Worm (Caenorhabditis elegans) whole organism, early embryonic: ENCODE measurements around the gene Y54G2A.13.

Source experiments
- B0310.2 ChIP-seq: sonication (generic microtip); optimal IDR thresholded peaks from 2 replicates; lab custom pipeline; 2016; ENCODE audit warnings: mild to moderate bottlenecking, missing genetic modification characterization, missing compliant biosample characterization
- F13C5.2 ChIP-seq: sonication (generic microtip); optimal IDR thresholded peaks from 2 replicates; lab custom pipeline; 2017; ENCODE audit warnings: mild to moderate bottlenecking, missing genetic modification characterization, inconsistent platforms, missing compliant biosample characterization
- aly-1 ChIP-seq: sonication (generic microtip); optimal IDR thresholded peaks from 2 replicates; lab custom pipeline; 2016; ENCODE audit warnings: missing genetic modification characterization, missing compliant biosample characterization
- ama-1 ChIP-seq: fragments of 150-350 bp; optimal IDR thresholded peaks from 2 replicates; lab custom pipeline; 2014
- ceh-13 ChIP-seq: fragments of 200-800 bp; sonication (Bioruptor generic); optimal IDR thresholded peaks from 2 replicates; lab custom pipeline; 2018; ENCODE audit warnings: mild to moderate bottlenecking, missing genetic modification characterization, missing compliant biosample characterization
- ceh-36 ChIP-seq: sonication (generic microtip); optimal IDR thresholded peaks from 2 replicates; lab custom pipeline; 2016; ENCODE audit warnings: missing genetic modification characterization, inconsistent platforms, missing compliant biosample characterization
- ets-7 ChIP-seq: sonication (generic microtip); optimal IDR thresholded peaks from 2 replicates; lab custom pipeline; 2016; ENCODE audit warnings: missing genotype, missing genetic modification characterization, missing compliant biosample characterization
- flt-1 ChIP-seq: fragments of 200-800 bp; sonication (Bioruptor generic); IDR thresholded peaks from 2 replicates; pipeline ENCODE4 v1.3.6; 2022; ENCODE audit warnings: missing genetic modification characterization, missing compliant biosample characterization
- hmbx-1 ChIP-seq: sonication (generic microtip); optimal IDR thresholded peaks from 2 replicates; lab custom pipeline; 2016; ENCODE audit warnings: mild to moderate bottlenecking, missing genetic modification characterization, missing compliant biosample characterization
- hmg-4 ChIP-seq: fragments of 200-800 bp; sonication (Bioruptor generic); optimal IDR thresholded peaks from 2 replicates; lab custom pipeline; 2018; ENCODE audit warnings: mild to moderate bottlenecking, missing genetic modification characterization, missing compliant biosample characterization
- hnd-1 ChIP-seq: sonication (generic microtip); optimal IDR thresholded peaks from 2 replicates; lab custom pipeline; 2016; ENCODE audit warnings: missing genetic modification characterization, missing compliant biosample characterization
- pes-1 ChIP-seq: fragments of 200-800 bp; sonication (Bioruptor generic); IDR thresholded peaks from 2 replicates; pipeline ENCODE4 v1.3.6; 2022; ENCODE audit warnings: missing genetic modification reagents, missing genetic modification characterization, missing compliant biosample characterization
- scrt-1 ChIP-seq: fragments of 200-800 bp; sonication (Bioruptor generic); IDR thresholded peaks from 2 replicates; pipeline ENCODE4 v1.3.6; 2022; ENCODE audit warnings: missing genetic modification characterization, missing compliant biosample characterization
- sea-1 ChIP-seq: fragments of 200-800 bp; sonication (Bioruptor generic); conservative IDR thresholded peaks from 2 replicates; pipeline ENCODE4 v1.3.6; 2022; ENCODE audit warnings: missing genetic modification characterization, missing compliant biosample characterization
- tbx-11 ChIP-seq: fragments of 200-800 bp; sonication (Bioruptor generic); IDR thresholded peaks from 2 replicates; pipeline ENCODE4 v1.3.6; 2022; ENCODE audit warnings: missing genetic modification characterization, missing compliant biosample characterization
- tbx-37 ChIP-seq: fragments of 200-800 bp; sonication (Bioruptor generic); conservative IDR thresholded peaks from 2 replicates; pipeline ENCODE4 v1.3.6; 2022; ENCODE audit warnings: missing genetic modification reagents, missing genetic modification characterization, missing compliant biosample characterization
- tra-4 ChIP-seq: sonication (generic microtip); optimal IDR thresholded peaks from 2 replicates; lab custom pipeline; 2017; ENCODE audit warnings: missing genetic modification characterization, missing compliant biosample characterization

Gene Y54G2A.13

ce11 chrIV:2819633-2820032 is at the start of gene Y54G2A.13:
TSS of gene Y54G2A.13 (minus strand) at chrIV:2819733.
- no peak for TF ChIP-seq flt-1 (GFP tag; lab: Robert Waterston, UW)
- no peak for TF ChIP-seq hmbx-1 (tag; lab: Kevin White, UChicago)
- no peak for TF ChIP-seq ceh-36 (tag; lab: Kevin White, UChicago)
- no peak for TF ChIP-seq pes-1 (GFP tag; lab: Robert Waterston, UW)
- no peak for TF ChIP-seq hnd-1 (tag; lab: Kevin White, UChicago)
- no peak for TF ChIP-seq scrt-1 (GFP tag; lab: Robert Waterston, UW)
- no peak for TF ChIP-seq aly-1 (tag; lab: Kevin White, UChicago)

ce11 chrIV:2864743-2865142 is 45.2 kb upstream of the Y54G2A.13 start, which contains the start of gene Y54G2A.16:
TSS of gene Y54G2A.16 (minus strand) at chrIV:2864843.
- no peak for TF ChIP-seq B0310.2 (tag; lab: Kevin White, UChicago)
- TF ChIP-seq sea-1 (GFP tag; lab: Robert Waterston, UW), result no peak
- TF ChIP-seq scrt-1 (GFP tag; lab: Robert Waterston, UW), result no peak
- no peak for TF ChIP-seq aly-1 (tag; lab: Kevin White, UChicago)
- TF ChIP-seq hmg-4 (GFP tag; lab: Kevin White, UChicago), result no peak
- TF ChIP-seq tbx-37 (GFP tag; lab: Robert Waterston, UW), result no peak
- TF ChIP-seq F13C5.2, result no peak
- TF ChIP-seq tbx-11, result no peak
- TF ChIP-seq ets-7 (tag; lab: Kevin White, UChicago), result no peak
- TF ChIP-seq ceh-13 (GFP tag; lab: Kevin White, UChicago), result no peak
- no peak for TF ChIP-seq flt-1 (GFP tag; lab: Robert Waterston, UW)
- TF ChIP-seq tra-4, result no peak

- no peak for TF ChIP-seq tra-4
- no peak for TF ChIP-seq hmg-4 (GFP tag; lab: Kevin White, UChicago)
- TF ChIP-seq pes-1 (GFP tag; lab: Robert Waterston, UW), result no peak
- TF ChIP-seq ceh-36 (tag; lab: Kevin White, UChicago), result no peak
- TF ChIP-seq hmbx-1 (tag; lab: Kevin White, UChicago), result no peak
- no peak for TF ChIP-seq tbx-37 (GFP tag; lab: Robert Waterston, UW)
- no peak for TF ChIP-seq sea-1 (GFP tag; lab: Robert Waterston, UW)
- no peak for TF ChIP-seq F13C5.2
- TF ChIP-seq scrt-1 (GFP tag; lab: Robert Waterston, UW), result no peak
- no peak for TF ChIP-seq tbx-11
- no peak for TF ChIP-seq B0310.2 (tag; lab: Kevin White, UChicago)
- no peak for TF ChIP-seq aly-1 (tag; lab: Kevin White, UChicago)
- TF ChIP-seq ets-7 (tag; lab: Kevin White, UChicago), result no peak
- no peak for TF ChIP-seq ama-1 (lab: Kevin White, UChicago)
- TF ChIP-seq ceh-13 (GFP tag; lab: Kevin White, UChicago), result no peak
- TF ChIP-seq flt-1 (GFP tag; lab: Robert Waterston, UW), result no peak
- no peak for TF ChIP-seq hnd-1 (tag; lab: Kevin White, UChicago)
Observed at ce11 chrIV:2858734-2859133, 39.2 kb upstream of the Y54G2A.13 start.

- no peak for TF ChIP-seq tbx-37 (GFP tag; lab: Robert Waterston, UW)
- no peak for TF ChIP-seq pes-1 (GFP tag; lab: Robert Waterston, UW)
- TF ChIP-seq flt-1 (GFP tag; lab: Robert Waterston, UW), result no peak
- no peak for TF ChIP-seq tra-4
- TF ChIP-seq scrt-1 (GFP tag; lab: Robert Waterston, UW), result no peak
- TF ChIP-seq hmg-4 (GFP tag; lab: Kevin White, UChicago), result no peak
- no peak for TF ChIP-seq hnd-1 (tag; lab: Kevin White, UChicago)
- TF ChIP-seq F13C5.2, result no peak
- no peak for TF ChIP-seq aly-1 (tag; lab: Kevin White, UChicago)
- no peak for TF ChIP-seq B0310.2 (tag; lab: Kevin White, UChicago)
- no peak for TF ChIP-seq ets-7 (tag; lab: Kevin White, UChicago)
- no peak for TF ChIP-seq tbx-11
- no peak for TF ChIP-seq sea-1 (GFP tag; lab: Robert Waterston, UW)
- TF ChIP-seq ama-1 (lab: Kevin White, UChicago), result no peak
- TF ChIP-seq ceh-36 (tag; lab: Kevin White, UChicago), result no peak
- TF ChIP-seq ceh-13 (GFP tag; lab: Kevin White, UChicago), result no peak
- TF ChIP-seq hmbx-1 (tag; lab: Kevin White, UChicago), result no peak
Observed at ce11 chrIV:2855056-2855752, 35.7 kb upstream of the Y54G2A.13 start.

ce11 chrIV:2854161-2854560 is 34.6 kb upstream of the Y54G2A.13 start:
- no peak for TF ChIP-seq pes-1 (GFP tag; lab: Robert Waterston, UW)
- no peak for TF ChIP-seq hmg-4 (GFP tag; lab: Kevin White, UChicago)
- TF ChIP-seq flt-1 (GFP tag; lab: Robert Waterston, UW), result no peak
- no peak for TF ChIP-seq ceh-36 (tag; lab: Kevin White, UChicago)
- TF ChIP-seq tra-4, result no peak
- no peak for TF ChIP-seq scrt-1 (GFP tag; lab: Robert Waterston, UW)
- no peak for TF ChIP-seq hnd-1 (tag; lab: Kevin White, UChicago)
- no peak for TF ChIP-seq ama-1 (lab: Kevin White, UChicago)
- no peak for TF ChIP-seq F13C5.2
- TF ChIP-seq B0310.2 (tag; lab: Kevin White, UChicago), result no peak
- TF ChIP-seq sea-1 (GFP tag; lab: Robert Waterston, UW), result no peak
- TF ChIP-seq tbx-37 (GFP tag; lab: Robert Waterston, UW), result no peak
- TF ChIP-seq ceh-13 (GFP tag; lab: Kevin White, UChicago), result no peak
- no peak for TF ChIP-seq ets-7 (tag; lab: Kevin White, UChicago)
- TF ChIP-seq aly-1 (tag; lab: Kevin White, UChicago), result no peak
- no peak for TF ChIP-seq tbx-11
- TF ChIP-seq hmbx-1 (tag; lab: Kevin White, UChicago), result no peak

ce11 chrIV:2853164-2853563 is 33.6 kb upstream of the Y54G2A.13 start, which contains the start of gene Y54G2A.49:
TSS of gene Y54G2A.49 (minus strand) at chrIV:2853264.
- no peak for TF ChIP-seq ama-1 (lab: Kevin White, UChicago)
- no peak for TF ChIP-seq hmg-4 (GFP tag; lab: Kevin White, UChicago)
- TF ChIP-seq hnd-1 (tag; lab: Kevin White, UChicago), result no peak
- no peak for TF ChIP-seq pes-1 (GFP tag; lab: Robert Waterston, UW)
- no peak for TF ChIP-seq ets-7 (tag; lab: Kevin White, UChicago)
- no peak for TF ChIP-seq ceh-13 (GFP tag; lab: Kevin White, UChicago)
- no peak for TF ChIP-seq scrt-1 (GFP tag; lab: Robert Waterston, UW)
- no peak for TF ChIP-seq ceh-36 (tag; lab: Kevin White, UChicago)
- TF ChIP-seq flt-1 (GFP tag; lab: Robert Waterston, UW), result no peak
- TF ChIP-seq aly-1 (tag; lab: Kevin White, UChicago), result no peak
- TF ChIP-seq sea-1 (GFP tag; lab: Robert Waterston, UW), result no peak
- TF ChIP-seq tbx-37 (GFP tag; lab: Robert Waterston, UW), result no peak
- TF ChIP-seq B0310.2 (tag; lab: Kevin White, UChicago), result no peak
- no peak for TF ChIP-seq F13C5.2
- TF ChIP-seq tra-4, result no peak
- no peak for TF ChIP-seq tbx-11
- no peak for TF ChIP-seq hmbx-1 (tag; lab: Kevin White, UChicago)
